Worm (Caenorhabditis elegans) whole organism, late embryonic: ENCODE data around the gene Y53G8AM.8.

Source experiments
- lin-11 ChIP-seq: fragments of 200-800 bp; sonication (Bioruptor generic); optimal IDR thresholded peaks from 2 replicates; lab custom pipeline; 2018; ENCODE audit warnings: mild to moderate bottlenecking, missing genetic modification characterization, missing compliant biosample characterization
- pax-1 ChIP-seq: fragments of 150-350 bp; optimal IDR thresholded peaks from 2 replicates; lab custom pipeline; 2014; ENCODE audit warnings: missing biosample characterization, missing genetic modification characterization
- pqm-1 ChIP-seq: sonication (generic microtip); optimal IDR thresholded peaks from 2 replicates; lab custom pipeline; 2016; ENCODE audit warnings: missing genetic modification characterization, missing compliant biosample characterization
- pros-1 ChIP-seq: fragments of 150-350 bp; optimal IDR thresholded peaks from 2 replicates; lab custom pipeline; 2014; ENCODE audit warnings: missing biosample characterization, missing genetic modification reagents, missing genetic modification characterization

ce11 chrIII:3273141-3273540 is 5.4 kb downstream of the Y53G8AM.8 start:
- TF ChIP-seq lin-11 (tag; lab: Kevin White, UChicago) (no peak), pros-1 (tag; lab: Kevin White, UChicago) (peak; percentile 25), pqm-1 (tag; lab: Kevin White, UChicago) (no peak), pax-1 (no peak)
